Worm (Caenorhabditis elegans): ENCODE results near the gene phat-6.

DNA sequence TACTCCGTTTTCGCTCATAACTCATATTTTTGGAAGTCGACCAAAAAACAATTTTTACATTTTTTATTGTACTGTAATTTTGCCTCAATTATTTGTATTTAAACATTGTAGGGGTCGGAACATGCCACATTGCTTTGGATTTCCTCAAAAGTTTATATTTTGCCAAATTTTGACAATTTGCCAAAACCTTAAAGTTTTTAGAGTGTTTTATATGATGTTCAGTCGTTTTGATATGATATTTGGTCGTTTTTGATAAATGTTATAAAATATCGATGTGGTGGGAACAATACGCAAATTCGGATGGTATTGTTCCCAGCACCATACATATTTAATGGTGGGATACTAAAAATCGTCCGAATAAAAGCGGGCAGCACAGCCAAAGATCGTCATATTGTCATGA lies 30.1 kb downstream of the phat-6 start, which contains the start of gene T10B10.9:
- TF ChIP-seq fkh-10 (GFP tag; optimal IDR thresholded peaks at IDR 0.05) (no peak), lin-35 (GFP tag; optimal IDR thresholded peaks at IDR 0.05) (no peak), nhr-237 (tag; optimal IDR thresholded peaks at IDR 0.05) (no peak), alr-1 (tag; optimal IDR thresholded peaks at IDR 0.05; ENCODE audit: borderline replicate concordance) (no peak), efl-1 (optimal IDR thresholded peaks at IDR 0.05) (no peak), efl-1 (GFP tag; optimal IDR thresholded peaks at IDR 0.05 in 1 of 2) (no peak), nhr-77 (tag; optimal IDR thresholded peaks at IDR 0.05) (no peak), zag-1 (tag; optimal IDR thresholded peaks at IDR 0.05) (no peak), unc-30 (tag; optimal IDR thresholded peaks at IDR 0.05) (no peak), snpc-4 (tag; optimal IDR thresholded peaks at IDR 0.05) (no peak), ceh-82 (tag; optimal IDR thresholded peaks at IDR 0.05) (no peak), ztf-11 (tag; optimal IDR thresholded peaks at IDR 0.05) (no peak), blmp-1 (tag; optimal IDR thresholded peaks at IDR 0.05) (no peak), unc-62 (GFP tag; optimal IDR thresholded peaks at IDR 0.05) (no peak), tbx-2 (tag; optimal IDR thresholded peaks at IDR 0.05) (no peak)
